Fruit fly (Drosophila melanogaster) Kc167 (cell line): ENCODE results near the gene CG17211.

Experiments used
- Myc ChIP-seq: fragments of >200 bp; optimal IDR thresholded peaks from 2 replicates; lab custom pipeline; 2017; ENCODE audit warnings: missing external identifiers
- Sin3A ChIP-seq: fragments of >200 bp; optimal IDR thresholded peaks from 2 replicates; lab custom pipeline; 2018; ENCODE audit warnings: missing external identifiers
- h ChIP-seq: fragments of >200 bp; optimal IDR thresholded peaks from 3 replicates; lab custom pipeline; 2018; ENCODE audit warnings: missing external identifiers
- insv ChIP-seq: fragments of >200 bp; optimal IDR thresholded peaks from 3 replicates; lab custom pipeline; 2018; ENCODE audit warnings: missing external identifiers
- psq ChIP-seq: fragments of >200 bp; optimal IDR thresholded peaks from 2 replicates; lab custom pipeline; 2017; ENCODE audit warnings: missing external identifiers
- ttk ChIP-seq: sonication (Bioruptor generic); optimal IDR thresholded peaks from 2 replicates; lab custom pipeline; 2017; ENCODE audit warnings: missing external identifiers

The CG17211 gene

DNA sequence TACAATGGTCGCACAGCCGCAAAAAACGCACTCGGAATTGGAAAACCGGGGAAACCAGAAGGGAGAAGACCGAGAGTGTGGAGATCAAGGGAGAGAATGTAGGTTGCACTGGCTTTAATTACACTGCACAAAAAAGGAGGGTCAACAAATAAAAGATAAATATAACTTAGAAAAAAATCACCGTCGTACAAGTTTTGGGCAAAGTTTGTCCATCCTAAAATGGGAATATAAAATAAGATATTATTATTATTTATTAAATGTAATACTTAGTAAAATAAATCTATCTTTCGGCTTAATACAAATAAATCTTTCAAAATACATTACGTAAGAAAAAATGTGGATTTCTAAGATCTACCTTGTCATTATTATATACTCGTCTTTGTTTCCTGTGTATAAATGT lies 1.6 kb downstream of the CG17211 start:
- TF ChIP-seq Myc (lab: Kevin White, UChicago): no peak
- TF ChIP-seq ttk (lab: Kevin White, UChicago): no peak
- no peak for TF ChIP-seq psq
- TF ChIP-seq insv (lab: Kevin White, UChicago): no peak
- no peak for TF ChIP-seq h (lab: Kevin White, UChicago)
- TF ChIP-seq Sin3A (lab: Kevin White, UChicago): no peak

dm6 chr2L:12120000-12120399 lies 5.8 kb downstream of the CG17211 start:
- TF ChIP-seq insv (lab: Kevin White, UChicago) (no peak), Myc (lab: Kevin White, UChicago) (no peak), psq (no peak), h (lab: Kevin White, UChicago) (no peak), ttk (lab: Kevin White, UChicago) (no peak), Sin3A (lab: Kevin White, UChicago) (no peak)

DNA sequence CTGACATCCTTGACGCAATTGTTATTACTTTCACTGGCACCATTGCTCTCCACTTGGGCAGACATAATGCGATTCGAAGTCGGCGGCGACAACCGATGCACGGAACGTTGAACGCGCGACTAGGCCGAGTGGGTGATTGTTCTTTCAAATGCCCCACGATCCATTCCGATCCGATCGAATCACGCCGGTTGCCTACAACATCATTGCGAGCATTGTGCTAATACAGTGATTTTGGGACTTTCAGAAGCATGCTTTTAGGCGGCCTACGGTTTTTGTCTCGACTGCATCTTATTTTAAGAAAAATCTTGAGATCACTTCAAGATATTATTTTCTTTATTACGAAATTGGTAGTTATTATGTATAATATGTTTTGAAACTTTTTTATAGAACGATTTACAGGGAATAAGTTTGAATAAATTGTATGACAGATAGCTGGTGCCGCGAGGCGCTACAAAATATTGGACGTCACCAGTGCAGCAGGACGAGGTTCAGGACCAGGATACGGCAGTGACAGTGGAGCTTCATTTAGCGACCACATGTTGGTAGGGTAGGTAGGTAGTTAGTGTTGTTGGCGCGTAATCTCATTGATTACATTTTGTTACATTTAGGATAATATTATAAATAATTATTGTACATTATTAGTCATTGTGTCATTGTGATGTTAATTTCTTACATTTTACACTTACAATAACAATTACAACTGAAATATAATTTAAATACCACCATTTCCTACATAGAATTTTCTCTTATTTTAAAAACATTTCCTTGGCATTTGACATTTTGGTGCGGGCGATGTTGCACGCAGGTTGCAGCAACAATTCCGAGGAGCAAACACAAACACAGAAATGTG lies 19.3 kb downstream of the CG17211 start, which contains the start of gene rho-6:
Gene rho-6, minus strand, starts transcription at position 137 of the 850 bp plus-strand sequence.
- TF ChIP-seq psq (no peak), h (lab: Kevin White, UChicago) (no peak), Myc (lab: Kevin White, UChicago) (no peak), ttk (lab: Kevin White, UChicago) (no peak), insv (lab: Kevin White, UChicago) (no peak), Sin3A (lab: Kevin White, UChicago) (no peak)

- TF ChIP-seq Sin3A (lab: Kevin White, UChicago) (no peak), Myc (lab: Kevin White, UChicago) (no peak), ttk (lab: Kevin White, UChicago) (no peak), h (lab: Kevin White, UChicago) (no peak), insv (lab: Kevin White, UChicago) (no peak), psq (no peak)
Measured at dm6 chr2L:12134125-12134378, 19.9 kb downstream of the CG17211 start.

dm6 chr2L:12137708-12138107 lies 23.5 kb downstream of the CG17211 start, which contains the start of gene Gr33a:
Gene Gr33a (plus strand): TSS chr2L:12138008.
- TF ChIP-seq insv (lab: Kevin White, UChicago) (no peak), ttk (lab: Kevin White, UChicago) (no peak), Myc (lab: Kevin White, UChicago) (no peak)

DNA sequence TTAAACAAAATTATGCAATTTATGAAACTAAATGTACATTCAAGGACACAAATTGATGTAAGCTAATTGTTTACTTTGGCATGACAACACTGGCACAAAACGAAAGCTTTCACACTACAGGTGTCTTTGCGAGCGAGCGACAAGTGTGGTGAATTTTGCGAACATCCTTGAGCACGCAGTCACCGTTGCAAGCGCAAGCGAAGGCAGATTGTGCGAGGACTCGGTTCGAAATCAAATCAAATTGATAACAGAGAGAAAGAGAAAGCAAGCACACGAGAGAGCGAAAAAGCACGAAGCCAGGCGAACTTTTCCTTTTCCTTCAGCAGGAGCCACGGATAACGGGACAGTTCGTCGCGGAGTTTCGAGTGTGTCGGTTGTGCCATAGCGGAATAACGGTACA lies 28.3 kb downstream of the CG17211 start, which contains the start of gene CG31760:
Gene CG31760, plus strand, starts transcription at position 342 of the 400 bp plus-strand sequence.
- TF ChIP-seq psq: no peak
- no peak for TF ChIP-seq Sin3A (lab: Kevin White, UChicago)
- no peak for TF ChIP-seq insv (lab: Kevin White, UChicago)
- TF ChIP-seq ttk (lab: Kevin White, UChicago): no peak
- no peak for TF ChIP-seq h (lab: Kevin White, UChicago)
- TF ChIP-seq Myc (lab: Kevin White, UChicago): no peak

- TF ChIP-seq Sin3A (lab: Kevin White, UChicago) (no peak), ttk (lab: Kevin White, UChicago) (no peak), psq (no peak), h (lab: Kevin White, UChicago) (no peak), insv (lab: Kevin White, UChicago) (no peak), Myc (lab: Kevin White, UChicago) (no peak)
Measured at dm6 chr2L:12161467-12161866, 47.3 kb downstream of the CG17211 start, which contains the start of gene CG31861. Gene CG31861 (plus strand): TSS chr2L:12161767.

dm6 chr2L:12163941-12164340 lies 49.8 kb downstream of the CG17211 start, which contains the start of gene ZnT33D:
Gene ZnT33D (plus strand): TSS chr2L:12164241.
- no peak for TF ChIP-seq ttk (lab: Kevin White, UChicago)
- TF ChIP-seq h (lab: Kevin White, UChicago): no peak
- no peak for TF ChIP-seq psq
- TF ChIP-seq Sin3A (lab: Kevin White, UChicago): no peak

DNA sequence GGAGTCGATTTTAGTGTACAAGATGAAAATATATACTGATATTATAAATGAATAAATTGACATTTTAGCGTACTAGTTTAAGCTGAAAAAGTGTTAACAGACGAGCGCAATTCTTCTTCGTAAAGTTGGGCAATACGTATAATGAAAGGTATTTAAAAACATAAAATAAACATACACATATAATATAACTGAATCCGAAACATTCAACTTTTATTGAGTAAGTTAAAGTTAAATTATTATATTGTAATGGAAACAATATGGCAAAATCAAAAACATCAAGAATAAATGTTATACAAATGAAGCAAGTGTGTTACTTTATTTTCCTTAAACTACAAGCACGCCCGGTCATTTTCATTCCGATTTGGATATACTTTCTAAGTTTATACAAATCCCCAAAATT lies 56.1 kb downstream of the CG17211 start, which contains the start of gene CG17217:
Gene CG17217, plus strand, starts transcription at position 301 of the 400 bp plus-strand sequence.
- TF ChIP-seq ttk (lab: Kevin White, UChicago): no peak
- no peak for TF ChIP-seq Myc (lab: Kevin White, UChicago)
- TF ChIP-seq h (lab: Kevin White, UChicago): no peak
- TF ChIP-seq insv (lab: Kevin White, UChicago): no peak
- TF ChIP-seq psq: no peak
- no peak for TF ChIP-seq Sin3A (lab: Kevin White, UChicago)

DNA sequence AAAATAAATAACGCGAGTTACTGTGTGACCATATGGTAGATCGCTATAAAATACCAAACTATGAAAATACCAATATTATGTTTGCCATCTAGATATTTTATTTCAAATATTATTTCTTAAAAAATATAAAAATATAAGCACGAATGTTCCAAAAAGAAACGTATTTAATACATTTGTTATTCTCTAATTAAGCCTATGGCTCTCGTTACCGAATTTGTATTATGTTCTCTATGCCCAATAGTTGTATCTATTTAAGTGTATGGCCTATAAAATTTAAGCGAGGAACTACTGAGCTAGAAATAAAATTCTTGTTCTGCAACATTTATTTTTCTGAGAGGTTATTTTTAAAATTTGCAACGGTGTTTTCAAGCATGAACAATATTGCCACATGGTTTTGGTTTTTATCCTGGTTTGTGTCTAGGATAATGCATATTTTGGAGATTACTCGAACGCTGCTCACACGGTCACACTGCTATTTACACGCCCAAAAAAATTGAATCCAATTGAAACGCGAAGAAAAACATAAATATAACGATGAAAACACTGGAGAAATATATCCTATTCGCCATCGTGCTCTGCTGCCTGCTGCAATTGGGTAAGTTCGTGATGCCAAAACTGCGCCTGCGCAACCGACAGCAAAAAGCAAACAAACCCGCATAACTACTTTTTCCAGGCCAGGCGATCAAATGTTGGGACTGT lies 58.5 kb downstream of the CG17211 start, which contains the start of the genes CG6583 and crok:
Gene CG6583, minus strand, starts transcription at position 51 of the 699 bp plus-strand sequence.
Gene crok, plus strand, starts transcription at position 446 of the 699 bp plus-strand sequence.
- TF ChIP-seq h (lab: Kevin White, UChicago) (no peak), insv (lab: Kevin White, UChicago) (no peak), ttk (lab: Kevin White, UChicago) (no peak), psq (no peak), Sin3A (lab: Kevin White, UChicago) (no peak)

dm6 chr2L:12174493-12175129 lies 60.5 kb downstream of the CG17211 start, which contains the start of gene bru1:
Gene bru1 (plus strand): TSS chr2L:12175004.
- TF ChIP-seq Sin3A (lab: Kevin White, UChicago) (no peak), Myc (lab: Kevin White, UChicago) (no peak), h (lab: Kevin White, UChicago) (no peak), psq (no peak), insv (lab: Kevin White, UChicago) (no peak), ttk (lab: Kevin White, UChicago) (no peak)
